Worm (Caenorhabditis elegans) whole organism, L4 larva: ENCODE results near the gene comt-2.

ENCODE experiments used
- F10B5.3 ChIP-seq: sonication (generic microtip); optimal IDR thresholded peaks from 2 replicates; lab custom pipeline; 2016; ENCODE audit warnings: mild to moderate bottlenecking, missing genetic modification characterization, missing compliant biosample characterization
- F26F4.8 ChIP-seq: fragments of 200-800 bp; sonication (Bioruptor generic); conservative IDR thresholded peaks from 2 replicates; pipeline ENCODE4 v1.3.6; 2022; ENCODE audit warnings: missing genetic modification characterization, missing compliant biosample characterization
- T20F7.1 ChIP-seq: fragments of 200-800 bp; sonication (Bioruptor generic); optimal IDR thresholded peaks from 2 replicates; lab custom pipeline; 2018; ENCODE audit warnings: mild to moderate bottlenecking, missing genetic modification characterization, missing compliant biosample characterization
- Y48G9A.11 ChIP-seq: fragments of 200-800 bp; sonication (Bioruptor generic); IDR thresholded peaks from 2 replicates; pipeline ENCODE4 v1.3.6; 2022; ENCODE audit warnings: missing genetic modification reagents, missing genetic modification characterization, missing compliant biosample characterization
- Y5F2A.4 ChIP-seq: fragments of 200-800 bp; sonication (Bioruptor generic); optimal IDR thresholded peaks from 2 replicates; lab custom pipeline; 2018; ENCODE audit warnings: mild to moderate bottlenecking, missing genetic modification characterization, missing compliant biosample characterization
- ZK337.2 ChIP-seq: fragments of 200-800 bp; sonication (Bioruptor generic); IDR thresholded peaks from 2 replicates; pipeline ENCODE4 v1.3.6; 2022; ENCODE audit warnings: missing genetic modification reagents, missing genetic modification characterization, missing compliant biosample characterization
- ZK546.5 ChIP-seq, 2 experiments: sonication (generic microtip); optimal IDR thresholded peaks; 2 replicates each; lab custom pipeline; 2017; ENCODE audit warnings: missing biosample characterization in 2 of 2, missing genetic modification characterization in 2 of 2
- aha-1 ChIP-seq: fragments of 150-350 bp; peaks from one replicate; lab custom pipeline; 2014; ENCODE audit warnings: missing biosample characterization, missing genetic modification characterization
- ama-1 ChIP-seq: fragments of 150-350 bp; optimal IDR thresholded peaks from 2 replicates; lab custom pipeline; 2014; ENCODE audit warnings: inconsistent platforms, mixed read lengths
- ceh-20 ChIP-seq: fragments of 200-800 bp; sonication (Bioruptor generic); IDR thresholded peaks from 2 replicates; pipeline ENCODE4 v1.3.6; 2022; ENCODE audit warnings: missing genetic modification reagents, missing genetic modification characterization, missing compliant biosample characterization
- ceh-28 ChIP-seq: fragments of 150-350 bp; optimal IDR thresholded peaks from 2 replicates; lab custom pipeline; 2014; ENCODE audit warnings: missing biosample characterization, missing genetic modification reagents, missing genetic modification characterization
- ceh-44 ChIP-seq: fragments of 200-800 bp; sonication (Bioruptor generic); IDR thresholded peaks from 2 replicates; pipeline ENCODE4 v1.3.6; 2022; ENCODE audit warnings: missing genetic modification reagents, missing genetic modification characterization, missing compliant biosample characterization
- ceh-62 ChIP-seq: sonication (generic microtip); optimal IDR thresholded peaks from 2 replicates; lab custom pipeline; 2017; ENCODE audit warnings: missing biosample characterization, missing genetic modification characterization
- ces-1 ChIP-seq: fragments of 150-350 bp; sonication (generic microtip); optimal IDR thresholded peaks from 4 replicates; lab custom pipeline; 2014; ENCODE audit warnings: missing biosample characterization, missing genetic modification reagents, missing genetic modification characterization
- daf-12 ChIP-seq: fragments of 150-350 bp; optimal IDR thresholded peaks from 2 replicates; lab custom pipeline; 2014; ENCODE audit warnings: missing biosample characterization, missing genetic modification reagents, missing genetic modification characterization
- daf-19 ChIP-seq: fragments of 200-800 bp; sonication (Bioruptor generic); conservative IDR thresholded peaks from 2 replicates; pipeline ENCODE4 v1.3.6; 2022; ENCODE audit warnings: missing genetic modification characterization, missing compliant biosample characterization
- duxl-1 ChIP-seq: sonication (generic microtip); optimal IDR thresholded peaks from 2 replicates; lab custom pipeline; 2016; ENCODE audit warnings: mild to moderate bottlenecking, missing genetic modification characterization, moderate library complexity, missing compliant biosample characterization; ENCODE audit not compliant: poor library complexity
- fkh-10 ChIP-seq: fragments of 150-350 bp; optimal IDR thresholded peaks from 2 replicates; lab custom pipeline; 2014; ENCODE audit warnings: missing biosample characterization, missing genetic modification reagents, missing genetic modification characterization
- lin-1 ChIP-seq: fragments of 200-800 bp; sonication (Bioruptor generic); IDR thresholded peaks from 2 replicates; pipeline ENCODE4 v1.3.6; 2022; ENCODE audit warnings: missing genetic modification reagents, missing genetic modification characterization, missing compliant biosample characterization
- madf-9 ChIP-seq: fragments of 200-800 bp; sonication (Bioruptor generic); conservative IDR thresholded peaks from 2 replicates; pipeline ENCODE4 v1.3.6; 2022; ENCODE audit warnings: missing genetic modification reagents, missing genetic modification characterization, missing compliant biosample characterization
- nhr-102 ChIP-seq: sonication (generic microtip); optimal IDR thresholded peaks from 2 replicates; lab custom pipeline; 2016; ENCODE audit warnings: mild to moderate bottlenecking, missing genetic modification characterization, moderate library complexity, missing compliant biosample characterization
- nhr-11 ChIP-seq: fragments of 150-350 bp; optimal IDR thresholded peaks from 2 replicates; lab custom pipeline; 2014; ENCODE audit warnings: missing biosample characterization, missing genetic modification characterization
- nhr-111 ChIP-seq: fragments of 200-800 bp; sonication (Bioruptor generic); optimal IDR thresholded peaks from 2 replicates; lab custom pipeline; 2018; ENCODE audit warnings: mild to moderate bottlenecking, missing genetic modification characterization, missing compliant biosample characterization
- nhr-237 ChIP-seq: sonication (generic microtip); optimal IDR thresholded peaks from 2 replicates; lab custom pipeline; 2017; ENCODE audit warnings: missing biosample characterization, missing genetic modification characterization
- nhr-25 ChIP-seq: sonication (generic microtip); optimal IDR thresholded peaks from 2 replicates; lab custom pipeline; 2017; ENCODE audit warnings: missing genetic modification characterization, mild to moderate bottlenecking, missing compliant biosample characterization, antibody characterized with exemption, moderate library complexity, borderline replicate concordance; ENCODE audit not compliant: insufficient read depth
- nhr-6 ChIP-seq: fragments of 150-350 bp; optimal IDR thresholded peaks from 2 replicates; lab custom pipeline; 2014; ENCODE audit warnings: missing biosample characterization, missing genetic modification characterization
- nhr-76 ChIP-seq: fragments of 150-350 bp; optimal IDR thresholded peaks from 2 replicates; lab custom pipeline; 2014; ENCODE audit warnings: missing biosample characterization, missing genetic modification characterization
- nhr-77 ChIP-seq: fragments of 150-350 bp; optimal IDR thresholded peaks from 2 replicates; lab custom pipeline; 2014; ENCODE audit warnings: missing biosample characterization, missing genetic modification characterization
- pha-4 ChIP-seq, 2 experiments: fragments of 150-350 bp in 1 of 2; fragments of 200-800 bp in 1 of 2; sonication (Bioruptor generic) in 1 of 2; IDR thresholded peaks in 1 of 2; optimal IDR thresholded peaks in 1 of 2; 2 replicates each; pipeline versions ENCODE4 v1.3.6 to Lab custom; 2014 to 2022; ENCODE audit warnings: missing genetic modification characterization in 2 of 2, missing genetic modification reagents in 2 of 2, missing biosample characterization in 1 of 2, missing compliant biosample characterization in 1 of 2
- php-3 ChIP-seq: fragments of 200-800 bp; sonication (Bioruptor generic); IDR thresholded peaks from 2 replicates; pipeline ENCODE4 v1.3.6; 2022; ENCODE audit warnings: missing genetic modification reagents, missing genetic modification characterization, missing compliant biosample characterization
- sdz-12 ChIP-seq: fragments of 200-800 bp; sonication (Bioruptor generic); optimal IDR thresholded peaks from 2 replicates; lab custom pipeline; 2018; ENCODE audit warnings: mild to moderate bottlenecking, missing genetic modification characterization, missing compliant biosample characterization
- snpc-1.2 ChIP-seq: fragments of 200-800 bp; sonication (Bioruptor generic); IDR thresholded peaks from 2 replicates; pipeline ENCODE4 v1.3.6; 2022; ENCODE audit warnings: missing genetic modification reagents, missing genetic modification characterization, missing compliant biosample characterization
- zfp-3 ChIP-seq: fragments of 200-800 bp; sonication (Bioruptor generic); conservative IDR thresholded peaks from 2 replicates; pipeline ENCODE4 v1.3.6; 2022; ENCODE audit warnings: missing genetic modification reagents, missing genetic modification characterization, missing compliant biosample characterization
- ztf-7 ChIP-seq: fragments of 150-350 bp; optimal IDR thresholded peaks from 2 replicates; lab custom pipeline; 2014; ENCODE audit warnings: missing biosample characterization, missing genetic modification characterization

The comt-2 gene

DNA sequence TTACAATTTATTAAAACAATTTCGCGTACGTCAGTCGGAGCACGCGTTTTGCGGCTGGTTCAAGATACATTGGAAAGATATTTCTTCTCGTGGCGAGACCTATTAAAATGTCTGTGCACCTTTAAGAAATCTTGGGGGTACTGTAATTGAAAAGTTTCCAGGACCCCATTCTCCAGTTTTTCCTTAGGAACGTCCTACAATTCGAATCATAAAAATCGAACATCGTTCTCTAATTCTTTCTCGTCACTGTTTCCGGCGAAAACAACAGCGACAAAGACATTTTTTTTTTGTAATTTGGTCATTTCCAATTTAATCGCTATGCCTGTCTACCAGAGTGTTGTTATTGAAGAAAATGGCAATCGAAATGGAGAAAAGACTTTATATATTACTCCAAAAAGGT is 42.4 kb upstream of the comt-2 start, which contains the start of gene Y32B12B.1:
Gene Y32B12B.1 (plus strand): TSS at position 301 of the 400 bp plus-strand sequence.
- TF ChIP-seq fkh-10, result no peak
- TF ChIP-seq daf-19, result no peak

DNA sequence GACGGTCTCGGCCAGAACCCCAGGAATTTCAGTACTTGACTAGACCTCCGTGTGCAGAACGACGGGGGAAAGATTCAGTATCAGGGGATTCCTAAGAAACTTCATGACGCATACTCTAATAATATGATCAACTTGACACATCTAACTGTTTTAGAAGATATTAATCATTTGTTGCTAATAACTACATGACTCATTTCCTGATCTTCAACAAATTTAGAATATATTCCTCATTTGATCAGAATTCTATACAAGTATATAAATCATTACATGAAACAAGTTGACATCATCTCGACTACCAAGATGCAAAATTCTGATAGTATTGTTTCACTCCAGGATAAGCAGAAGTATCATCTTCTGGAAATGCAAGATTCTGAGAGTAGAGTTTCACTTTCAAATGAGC is 40.9 kb upstream of the comt-2 start, which contains the start of gene Y32B12B.8:
Gene Y32B12B.8 (plus strand): TSS at position 301 of the 400 bp plus-strand sequence.
- TF ChIP-seq sdz-12 (GFP tag; lab: Kevin White, UChicago) (no peak), aha-1 (no peak), nhr-6 (tag; lab: Kevin White, UChicago) (no peak), nhr-11 (no peak), ZK546.5 (tag; optimal IDR thresholded peaks at IDR 0.05; lab: Kevin White, UChicago) (no peak), nhr-77 (tag; lab: Kevin White, UChicago) (no peak), nhr-76 (tag; lab: Kevin White, UChicago) (no peak), ceh-44 (GFP tag; lab: Robert Waterston, UW) (no peak), T20F7.1 (no peak), pha-4 (GFP tag; IDR thresholded peaks at IDR 0.05; lab: Robert Waterston, UW) (no peak), pha-4 (tag; optimal IDR thresholded peaks at IDR 0.05; lab: Kevin White, UChicago) (no peak), nhr-237 (no peak), ceh-20 (GFP tag; lab: Robert Waterston, UW) (no peak), ceh-28 (tag; lab: Kevin White, UChicago) (no peak), php-3 (GFP tag; lab: Robert Waterston, UW) (no peak), Y48G9A.11 (GFP tag; lab: Robert Waterston, UW) (no peak), snpc-1.2 (no peak), ama-1 (no peak), Y5F2A.4 (no peak), nhr-111 (GFP tag; lab: Kevin White, UChicago) (no peak)
- TF ChIP-seq, all 104 proteins: peak for 0

- no peak for TF ChIP-seq F10B5.3 (tag; lab: Kevin White, UChicago)
- TF ChIP-seq zfp-3, result no peak
- no peak for TF ChIP-seq duxl-1 (tag; lab: Kevin White, UChicago)
- no peak for TF ChIP-seq nhr-25 (tag; lab: Kevin White, UChicago)
- TF ChIP-seq lin-1 (GFP tag; lab: Robert Waterston, UW), result no peak
- TF ChIP-seq daf-12, result no peak
These were observed 39.7 kb upstream of the comt-2 start, which contains the start of gene cpr-2 for ce11 chrV:16534000-16534399. Gene cpr-2, minus strand, starts transcription at chrV:16534100.

ce11 chrV:16527796-16528195 is 33.5 kb upstream of the comt-2 start, which contains the start of gene F36D3.16:
Gene F36D3.16, plus strand, starts transcription at chrV:16528096.
- TF ChIP-seq nhr-102, result no peak

ce11 chrV:16526858-16527257 is 32.6 kb upstream of the comt-2 start, which contains the start of gene F36D3.8:
Gene F36D3.8, plus strand, starts transcription at chrV:16527158.
- TF ChIP-seq madf-9 (GFP tag; lab: Robert Waterston, UW) (no peak), ztf-7 (tag; lab: Kevin White, UChicago) (no peak), F26F4.8 (GFP tag; lab: Robert Waterston, UW) (no peak), ces-1 (no peak), fkh-10 (no peak), ZK337.2 (GFP tag; lab: Robert Waterston, UW) (0 out of 2 replicates have a peak, but pooled peaks have one; percentile 8), ceh-62 (tag; lab: Kevin White, UChicago) (no peak)
